Fruit fly (Drosophila melanogaster) whole organism, pupa: ENCODE measurements around the gene Afti.

ENCODE experiments used
- CG4496 ChIP-seq: fragments of 200-800 bp; sonication (Bioruptor generic); IDR thresholded peaks from 3 replicates; pipeline ENCODE4 v1.3.6; 2022; ENCODE audit warnings: missing biosample characterization, missing genetic modification characterization
- Ets98B ChIP-seq: fragments of 200-800 bp; sonication (Bioruptor generic); IDR thresholded peaks from 2 replicates; pipeline ENCODE4 v1.3.6; 2022; ENCODE audit warnings: missing biosample characterization, missing genetic modification characterization
- Snoo ChIP-seq: fragments of 200-800 bp; sonication (Bioruptor generic); optimal IDR thresholded peaks from 3 replicates; lab custom pipeline; 2017; ENCODE audit warnings: missing biosample characterization, mild to moderate bottlenecking, missing genetic modification characterization, inconsistent platforms

- TF ChIP-seq CG4496: peak; percentile 29; the same call in 1 of the 3 replicates
- peak; percentile 17 for TF ChIP-seq Snoo (tag; lab: Kevin White, UChicago)
- no peak for TF ChIP-seq Ets98B
Measured at dm6 chr3R:14361741-14362232, 35.3 kb upstream of the Afti start, which contains the start of gene Dnaaf5.
